Fruit fly (Drosophila melanogaster): Measurements from ENCODE around the gene CG42750.

CG42750 gene

DNA sequence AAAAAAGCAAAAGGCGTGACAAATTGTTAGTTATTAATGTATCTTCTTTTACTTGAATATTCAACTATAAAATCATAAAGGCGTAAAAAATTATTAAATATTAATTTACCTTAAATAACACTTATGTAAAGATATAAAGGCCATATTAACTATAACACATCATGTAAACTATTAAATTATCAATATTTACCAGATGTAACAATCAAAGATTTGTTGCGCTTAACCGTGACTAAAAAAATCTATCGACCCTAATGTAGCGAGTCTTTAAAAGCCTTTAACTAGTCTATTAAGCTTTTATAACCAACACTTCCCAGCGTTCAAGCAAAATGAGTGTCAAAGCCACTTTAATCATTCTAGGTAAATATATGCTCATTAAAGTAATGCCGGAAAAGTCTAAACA lies 16.7 kb upstream of the CG42750 start, which contains the start of gene Sfp36F:
TSS of gene Sfp36F (plus strand) at position 301 of the 400 bp plus-strand sequence.
- TF ChIP-seq CG14655 (GFP tag; optimal IDR thresholded peaks at IDR 0.05) = no peak
- no peak for TF ChIP-seq D1 (tag; optimal IDR thresholded peaks at IDR 0.05)
- TF ChIP-seq rn (GFP tag; IDR thresholded peaks at IDR 0.05) = no peak
- no peak for TF ChIP-seq CG34367 (tag; optimal IDR thresholded peaks at IDR 0.05)
- TF ChIP-seq CG8301 (tag; optimal IDR thresholded peaks at IDR 0.05) = no peak
- TF ChIP-seq fd96Ca (GFP tag; IDR thresholded peaks at IDR 0.05) = no peak
- TF ChIP-seq CG12605 (GFP tag; IDR thresholded peaks at IDR 0.05) = no peak
- TF ChIP-seq CG17806 (tag; optimal IDR thresholded peaks at IDR 0.05) = no peak

DNA sequence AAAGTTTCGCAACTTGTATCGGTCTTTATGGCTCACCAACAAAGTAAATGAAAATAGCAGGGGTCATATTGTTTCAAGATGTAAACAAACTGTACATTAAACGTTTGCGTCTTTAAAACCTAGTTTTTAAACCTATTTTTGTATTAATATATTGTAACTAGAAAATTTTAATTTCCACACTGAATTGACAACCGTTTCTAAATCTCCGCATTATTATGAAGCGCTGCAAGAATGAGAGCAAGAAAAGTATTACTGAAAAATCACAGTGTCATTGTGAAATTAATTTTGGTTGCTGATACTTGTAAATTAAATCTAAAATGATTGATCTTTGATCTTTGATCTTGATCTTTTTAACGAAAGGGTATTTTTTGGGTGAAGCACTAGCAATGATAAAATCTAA lies 15.8 kb upstream of the CG42750 start, which contains the start of gene CG43362:
TSS of gene CG43362 (minus strand) at position 101 of the 400 bp plus-strand sequence.
- TF ChIP-seq D1 (tag; optimal IDR thresholded peaks at IDR 0.05) = no peak
- TF ChIP-seq CG13204 (GFP tag; optimal IDR thresholded peaks at IDR 0.05) = no peak
- TF ChIP-seq CG14655 (GFP tag; optimal IDR thresholded peaks at IDR 0.05) = no peak
- no peak for TF ChIP-seq EcR (GFP tag; optimal IDR thresholded peaks at IDR 0.05)
- TF ChIP-seq CG9948 (tag; optimal IDR thresholded peaks at IDR 0.05) = no peak
- TF ChIP-seq Pif1B (GFP tag; optimal IDR thresholded peaks at IDR 0.05) = no peak
- TF ChIP-seq CG32121 (GFP tag; IDR thresholded peaks at IDR 0.05) = no peak
- TF ChIP-seq CG10348 (GFP tag; IDR thresholded peaks at IDR 0.05) = no peak
- no peak for TF ChIP-seq rn (GFP tag; IDR thresholded peaks at IDR 0.05)
- no peak for TF ChIP-seq Pif1A (GFP tag; optimal IDR thresholded peaks at IDR 0.05)
- no peak for TF ChIP-seq Snoo (tag; optimal IDR thresholded peaks at IDR 0.05)
- no peak for TF ChIP-seq fd96Ca (GFP tag; IDR thresholded peaks at IDR 0.05)
- no peak for TF ChIP-seq CG17806 (tag; optimal IDR thresholded peaks at IDR 0.05)

DNA sequence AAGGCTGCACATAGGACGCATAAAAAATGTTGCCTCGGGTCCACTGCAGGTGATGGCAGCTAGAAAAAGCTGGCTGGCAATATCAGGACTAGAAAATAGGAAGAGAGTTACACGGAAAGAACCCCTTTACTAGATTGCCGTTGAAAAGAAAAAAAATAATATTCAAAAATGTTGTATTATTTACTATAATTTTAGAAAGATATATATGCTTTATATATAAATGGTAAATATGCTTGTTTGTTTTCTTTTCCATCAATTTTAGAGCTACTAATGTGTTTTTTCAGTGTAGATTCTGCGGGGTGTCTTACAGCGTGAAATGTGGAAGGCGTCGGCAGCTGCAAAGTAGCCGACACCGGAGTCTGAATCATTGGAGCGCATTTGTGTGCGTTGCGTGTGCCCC lies 11.6 kb upstream of the CG42750 start:
- TF ChIP-seq CG15710 (tag; optimal IDR thresholded peaks at IDR 0.05) (peak; percentile 43), CG14655 (GFP tag; optimal IDR thresholded peaks at IDR 0.05) (peak; percentile 47), CG8159 (tag; optimal IDR thresholded peaks at IDR 0.05) (peak; percentile 54), CG12605 (GFP tag; IDR thresholded peaks at IDR 0.05) (no peak), CG34367 (tag; optimal IDR thresholded peaks at IDR 0.05) (peak; percentile 5)

DNA sequence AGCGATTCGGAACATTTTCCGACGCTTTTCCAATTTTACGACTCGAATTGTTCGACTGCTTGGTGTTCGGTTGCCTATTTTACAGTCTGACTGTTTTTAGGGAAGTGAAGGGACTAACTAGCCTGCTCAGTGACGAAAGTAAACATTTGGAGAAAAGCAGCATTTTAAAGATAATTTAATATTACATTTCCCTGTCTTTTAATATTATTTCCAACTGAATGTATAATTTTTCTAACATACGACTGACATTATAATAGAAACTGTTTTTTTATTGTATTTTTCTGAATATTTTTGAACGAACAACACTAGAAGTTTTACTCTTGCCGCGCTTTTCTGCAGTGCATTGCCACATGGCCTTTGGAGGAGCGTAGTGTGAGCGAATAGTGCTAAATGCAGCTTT lies 10.1 kb upstream of the CG42750 start, which contains the start of gene CG31787:
TSS of gene CG31787 (minus strand) at position 101 of the 400 bp plus-strand sequence.
- TF ChIP-seq CG8301 (tag; optimal IDR thresholded peaks at IDR 0.05) (no peak), Pif1B (GFP tag; optimal IDR thresholded peaks at IDR 0.05) (no peak), gl (tag; optimal IDR thresholded peaks at IDR 0.05) (no peak), D1 (tag; optimal IDR thresholded peaks at IDR 0.05) (no peak), EcR (GFP tag; optimal IDR thresholded peaks at IDR 0.05) (no peak), CG8159 (tag; optimal IDR thresholded peaks at IDR 0.05) (no peak), rn (GFP tag; IDR thresholded peaks at IDR 0.05) (no peak)

DNA sequence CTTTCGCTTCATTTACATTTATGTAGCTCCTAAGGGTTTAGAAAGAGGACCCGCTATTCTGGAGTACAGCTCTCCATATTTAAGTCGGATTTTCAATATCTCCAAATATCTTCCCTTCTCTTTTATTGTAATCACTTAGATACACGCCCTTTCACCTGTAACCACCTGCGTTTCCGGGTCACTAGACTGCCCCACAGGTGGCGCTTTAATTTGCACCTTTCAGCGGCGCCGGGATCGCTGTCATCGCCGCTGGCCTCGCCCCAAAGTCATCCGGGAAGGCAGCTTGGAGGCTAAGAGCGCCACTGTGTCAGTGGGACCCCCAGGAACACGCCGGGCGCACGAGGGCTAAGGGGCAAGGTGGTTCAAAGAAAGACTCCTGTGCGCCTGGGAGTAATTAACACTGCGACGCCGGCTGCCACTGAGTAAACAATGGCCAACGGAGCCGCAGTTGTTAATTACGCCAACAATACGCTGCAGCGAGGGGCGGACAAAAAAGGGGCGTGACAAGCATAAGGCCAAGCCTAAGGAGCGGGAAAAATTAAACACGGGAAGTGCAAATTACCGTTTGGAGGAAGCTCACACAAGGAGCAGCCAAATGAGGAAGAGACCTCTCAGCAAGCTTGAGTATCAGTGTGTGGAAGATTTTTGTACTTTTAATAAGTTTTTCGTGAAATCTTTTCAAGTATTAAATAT lies 8.7 kb upstream of the CG42750 start:
- no peak for TF ChIP-seq rn (GFP tag; IDR thresholded peaks at IDR 0.05)
- no peak for TF ChIP-seq CG10348 (GFP tag; IDR thresholded peaks at IDR 0.05)
- no peak for TF ChIP-seq CG34367 (tag; optimal IDR thresholded peaks at IDR 0.05)
- TF ChIP-seq CG9948 (tag; optimal IDR thresholded peaks at IDR 0.05) = no peak
- no peak for TF ChIP-seq EcR (GFP tag; optimal IDR thresholded peaks at IDR 0.05)
- TF ChIP-seq CG4496 (GFP tag; IDR thresholded peaks at IDR 0.05) = no peak

DNA sequence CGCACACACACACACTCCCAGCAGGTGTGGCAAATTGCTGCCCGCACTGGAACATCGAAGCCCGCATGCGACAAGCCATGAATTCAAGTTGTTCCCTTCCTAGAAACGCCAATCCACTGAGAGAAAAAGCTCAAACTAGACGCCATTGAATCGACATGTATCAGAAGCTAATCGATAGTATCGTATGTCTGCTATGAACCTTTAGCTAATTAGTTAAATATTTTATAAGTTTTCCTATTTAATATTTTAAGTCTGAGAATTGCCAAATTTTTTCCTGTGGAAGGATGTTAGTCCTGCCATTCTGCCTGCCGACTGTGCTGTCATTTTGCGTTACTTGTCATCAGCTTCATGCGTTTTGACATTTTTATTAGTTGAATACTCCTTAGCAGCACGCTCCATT lies 7.8 kb downstream of the CG42750 start:
- TF ChIP-seq CG4496 (GFP tag; IDR thresholded peaks at IDR 0.05) (no peak), EcR (GFP tag; optimal IDR thresholded peaks at IDR 0.05) (no peak), CG17806 (tag; optimal IDR thresholded peaks at IDR 0.05) (no peak), CG32121 (GFP tag; IDR thresholded peaks at IDR 0.05) (no peak), CG15710 (tag; optimal IDR thresholded peaks at IDR 0.05) (no peak), Snoo (tag; optimal IDR thresholded peaks at IDR 0.05) (no peak), CG10348 (GFP tag; IDR thresholded peaks at IDR 0.05) (no peak), gl (tag; optimal IDR thresholded peaks at IDR 0.05) (no peak), CG12605 (GFP tag; IDR thresholded peaks at IDR 0.05) (no peak), CG8159 (tag; optimal IDR thresholded peaks at IDR 0.05) (no peak)

DNA sequence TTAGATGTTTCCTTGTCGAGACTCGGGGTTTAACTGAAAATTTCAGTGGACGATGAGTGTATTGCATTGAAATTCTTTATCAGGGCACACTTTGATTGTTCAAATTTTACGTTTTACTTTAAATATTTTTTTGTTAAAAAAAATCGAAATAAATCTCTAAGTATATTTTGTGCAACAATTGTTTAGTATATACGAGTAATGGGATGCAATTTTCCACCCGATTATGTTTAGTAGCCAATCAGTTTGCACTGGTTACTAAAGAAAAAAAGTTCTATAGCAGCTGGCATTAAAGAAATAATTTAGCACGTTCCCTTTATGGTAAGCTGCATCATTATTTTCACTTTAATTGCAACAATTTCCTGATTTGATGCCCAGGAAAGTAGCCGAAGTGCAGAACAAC lies 17.7 kb downstream of the CG42750 start, which contains the start of gene CG31788:
TSS of gene CG31788 (minus strand) at position 101 of the 400 bp plus-strand sequence.
- TF ChIP-seq CG13204 (GFP tag; optimal IDR thresholded peaks at IDR 0.05) = no peak
- TF ChIP-seq EcR (GFP tag; optimal IDR thresholded peaks at IDR 0.05) = no peak
- no peak for TF ChIP-seq CG15710 (tag; optimal IDR thresholded peaks at IDR 0.05)
- no peak for TF ChIP-seq gl (tag; optimal IDR thresholded peaks at IDR 0.05)
- TF ChIP-seq CG12605 (GFP tag; IDR thresholded peaks at IDR 0.05) = no peak
- no peak for TF ChIP-seq Snoo (tag; optimal IDR thresholded peaks at IDR 0.05)

DNA sequence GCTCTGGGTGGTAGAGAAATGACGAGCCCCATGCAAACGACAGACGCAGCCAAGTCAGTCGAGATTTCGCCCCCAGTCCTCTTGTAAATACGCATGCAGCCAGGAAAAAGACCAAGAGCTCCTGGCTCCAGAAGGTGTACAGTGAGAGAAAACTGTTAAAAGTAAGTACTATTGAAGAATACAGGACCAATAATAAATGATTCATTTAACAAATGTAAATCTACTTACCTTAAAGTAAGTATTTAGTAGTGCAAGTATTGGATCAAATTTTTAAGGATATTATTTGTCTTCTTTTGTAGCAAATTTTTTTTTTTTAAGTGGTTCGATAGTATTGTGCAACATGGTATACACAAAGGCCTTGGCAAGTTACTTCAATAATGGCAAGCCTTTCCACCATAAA lies 39.1 kb downstream of the CG42750 start:
- TF ChIP-seq CG32121 (GFP tag; IDR thresholded peaks at IDR 0.05) = no peak
- peak; percentile 43 for TF ChIP-seq CG8159 (tag; optimal IDR thresholded peaks at IDR 0.05)
